Worm (Caenorhabditis elegans): ENCODE measurements around the gene tsp-11.

- TF ChIP-seq tab-1 (GFP tag; IDR thresholded peaks at IDR 0.05) (no peak), flt-1 (GFP tag; IDR thresholded peaks at IDR 0.05) (no peak), med-1 (GFP tag; optimal IDR thresholded peaks at IDR 0.05; ENCODE audit: insufficient read depth) (no peak), ref-1 (GFP tag; conservative IDR thresholded peaks at IDR 0.05) (no peak), klf-2 (GFP tag; conservative IDR thresholded peaks at IDR 0.05) (no peak), T22C8.4 (GFP tag; IDR thresholded peaks at IDR 0.05) (no peak), cog-1 (tag; optimal IDR thresholded peaks at IDR 0.05) (no peak), ztf-29 (GFP tag; IDR thresholded peaks at IDR 0.05) (no peak), ztf-23 (GFP tag; IDR thresholded peaks at IDR 0.05) (no peak)
Measured at ce11 chrX:9145848-9146247, 17.1 kb upstream of the tsp-11 start, which contains the start of gene B0563.5.

All from whole organism, midembryonic.